Fruit fly (Drosophila melanogaster): ENCODE measurements around the gene CG13010.

Gene CG13010

DNA sequence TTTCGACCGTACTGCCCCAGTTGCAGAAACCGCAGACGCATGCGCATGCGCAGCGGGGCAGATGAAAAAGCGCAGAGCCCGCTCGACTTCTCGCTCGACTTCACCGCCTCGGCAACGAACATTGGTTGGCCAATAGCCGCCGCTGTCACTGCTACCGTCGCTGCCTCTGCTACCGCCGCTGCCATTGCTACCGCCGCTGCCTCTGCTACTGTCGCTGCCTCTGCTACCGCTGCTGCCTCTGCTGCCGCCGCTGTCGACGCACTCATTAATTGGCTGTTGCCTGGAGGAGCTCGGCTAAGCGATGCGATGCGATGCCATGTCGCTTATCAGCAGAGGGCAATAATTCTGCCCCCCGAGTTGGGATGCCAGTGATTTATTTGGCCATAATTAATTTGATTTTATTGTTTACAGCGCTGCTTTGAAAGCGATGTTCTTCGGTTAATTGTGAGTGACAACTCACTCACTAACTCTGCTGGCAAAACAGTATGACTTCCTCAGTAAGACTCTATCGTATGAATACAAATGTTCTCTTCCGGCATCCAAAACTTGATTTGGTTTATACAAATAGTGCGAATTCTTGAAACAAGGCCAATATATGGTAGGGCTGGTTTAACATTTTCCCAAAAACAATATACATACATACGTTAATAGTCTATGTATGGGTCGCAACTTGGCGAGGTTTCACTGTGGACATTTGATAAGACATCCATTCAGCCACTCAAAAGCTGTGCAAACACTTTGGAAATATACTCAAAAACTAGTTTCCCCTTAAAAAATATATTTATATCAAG lies 7.9 kb downstream of the CG13010 start (continued):
- no peak for TF ChIP-seq sc (optimal IDR thresholded peaks at IDR 0.05)
- TF ChIP-seq sc (GFP tag; optimal IDR thresholded peaks at IDR 0.05): no peak
- no peak for TF ChIP-seq gfzf (GFP tag; optimal IDR thresholded peaks at IDR 0.05)
- no peak for TF ChIP-seq da (GFP tag; optimal IDR thresholded peaks at IDR 0.05)
- no peak for TF ChIP-seq Scr (GFP tag; IDR thresholded peaks at IDR 0.05; ENCODE audit: partially characterized antibody)
- TF ChIP-seq CG6689 (GFP tag; IDR thresholded peaks at IDR 0.05): no peak
- TF ChIP-seq ci (GFP tag; IDR thresholded peaks at IDR 0.05): no peak
- no peak for TF ChIP-seq Oaz (GFP tag; IDR thresholded peaks at IDR 0.05)
- peak; percentile 17 for TF ChIP-seq Ssrp (tag; optimal IDR thresholded peaks at IDR 0.05)

DNA sequence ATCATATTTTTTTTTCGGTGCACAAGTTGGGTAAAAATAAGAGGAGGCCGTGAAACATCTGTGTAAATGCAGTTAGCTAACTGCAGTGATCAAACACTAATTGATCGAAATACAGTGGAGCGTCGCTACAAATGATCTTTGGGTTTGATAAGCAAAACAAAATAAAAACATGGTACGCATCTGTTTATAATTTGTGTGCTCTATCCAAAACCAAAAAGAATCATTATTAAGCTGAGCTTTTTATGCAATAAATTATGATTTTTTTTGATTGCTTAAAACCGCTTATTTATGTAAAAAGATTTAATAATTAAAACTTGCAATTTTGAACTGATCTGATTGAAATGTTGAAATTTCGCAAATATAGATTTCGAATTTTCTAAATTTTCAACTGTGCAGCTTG lies 8.5 kb downstream of the CG13010 start:
- TF ChIP-seq C15 (GFP tag; IDR thresholded peaks at IDR 0.05) (no peak), sens (GFP tag) (peak; percentile 87), CG14710 (tag; optimal IDR thresholded peaks at IDR 0.05) (no peak), CG31441 (GFP tag; IDR thresholded peaks at IDR 0.05) (peak; percentile 21; the same call in 1 of the 2 replicates), BEAF-32 (GFP tag; optimal IDR thresholded peaks at IDR 0.05) (no peak), Ets65A (GFP tag) (peak; percentile 9), lola (GFP tag; optimal IDR thresholded peaks at IDR 0.05) (no peak), D19B (GFP tag; optimal IDR thresholded peaks at IDR 0.05) (no peak), ATbp (GFP tag; optimal IDR thresholded peaks at IDR 0.05) (peak; percentile 29), CG11504 (tag; optimal IDR thresholded peaks at IDR 0.05) (peak; percentile 43), ems (GFP tag; optimal IDR thresholded peaks at IDR 0.05) (no peak), CG17385 (GFP tag; optimal IDR thresholded peaks at IDR 0.05) (peak; percentile 18), grau (tag; optimal IDR thresholded peaks at IDR 0.05) (peak; percentile 69), CG17829 (tag; optimal IDR thresholded peaks at IDR 0.05) (no peak), CG3995 (GFP tag; optimal IDR thresholded peaks at IDR 0.05) (no peak), ssp (GFP tag; IDR thresholded peaks at IDR 0.05) (no peak), Sox100B (GFP tag; optimal IDR thresholded peaks at IDR 0.05) (peak; percentile 38), hkb (optimal IDR thresholded peaks at IDR 0.05) (no peak), hkb (GFP tag; IDR thresholded peaks at IDR 0.05) (no peak), ERR (GFP tag; optimal IDR thresholded peaks at IDR 0.05) (no peak), unpg (GFP tag; optimal IDR thresholded peaks at IDR 0.05) (no peak), Tbp (GFP tag; optimal IDR thresholded peaks at IDR 0.05) (no peak), CG12744 (GFP tag; optimal IDR thresholded peaks at IDR 0.05) (no peak), CG15269 (tag; optimal IDR thresholded peaks at IDR 0.05) (no peak), zfh2 (GFP tag; optimal IDR thresholded peaks at IDR 0.05) (no peak), CG1603 (tag; optimal IDR thresholded peaks at IDR 0.05) (no peak), dmrt99B (tag; optimal IDR thresholded peaks at IDR 0.05) (peak; percentile 52), Hmx (GFP tag; optimal IDR thresholded peaks at IDR 0.05) (no peak), Xbp1 (GFP tag; optimal IDR thresholded peaks at IDR 0.05) (no peak), CG13775 (GFP tag; optimal IDR thresholded peaks at IDR 0.05) (no peak), Hr51 (GFP tag; optimal IDR thresholded peaks at IDR 0.05) (peak in 1 of 2 experiments; percentile 44), CG8944 (GFP tag; optimal IDR thresholded peaks at IDR 0.05) (no peak), CoRest (tag; optimal IDR thresholded peaks at IDR 0.05) (peak; percentile 17), Drgx (GFP tag; IDR thresholded peaks at IDR 0.05) (no peak), CG2678 (tag; optimal IDR thresholded peaks at IDR 0.05) (peak; percentile 7), CG17361 (GFP tag; IDR thresholded peaks at IDR 0.05) (peak; percentile 52; the same call in 2 of the 3 replicates), vnd (GFP tag; IDR thresholded peaks at IDR 0.05; ENCODE audit: partially characterized antibody) (no peak), klu (GFP tag; IDR thresholded peaks at IDR 0.05) (no peak), D (optimal IDR thresholded peaks at IDR 0.05) (no peak), D (GFP tag; optimal IDR thresholded peaks at IDR 0.05) (no peak), Dref (GFP tag; IDR thresholded peaks at IDR 0.05) (no peak)

All from whole organism, embryonic.